Comparison of ENCODE assay signal across 4 fruit fly cellular contexts in genomic region chrX:8861267-8861666, dm6.
TF ChIP-seq lines count a peak whose summit lies in the region.

No protein-coding gene starts in this region.

- no peak for TF ChIP-seq CTCF in whole organism, embryonic (GFP tag; optimal IDR thresholded peaks at IDR 0.05; lab: Kevin White, UChicago)

TF ChIP-seq in whole organism, embryonic, 481 proteins besides CTCF, POLR2A, EP300 and RAD21 (continues in another document):
- TF ChIP-seq fu2 (GFP tag; optimal IDR thresholded peaks at IDR 0.05; lab: Kevin White, UChicago) (no peak), slp2 (GFP tag; optimal IDR thresholded peaks at IDR 0.05; lab: Kevin White, UChicago) (no peak), CG7745 (tag; optimal IDR thresholded peaks at IDR 0.05; lab: Kevin White, UChicago) (no peak), Lhr (GFP tag; optimal IDR thresholded peaks at IDR 0.05; lab: Kevin White, UChicago) (no peak), CG14667 (GFP tag; IDR thresholded peaks at IDR 0.05; lab: Robert Waterston, UW) (no peak), CG8478 (optimal IDR thresholded peaks at IDR 0.05; lab: Kevin White, UChicago) (no peak), eyg (GFP tag; optimal IDR thresholded peaks at IDR 0.05; lab: Kevin White, UChicago) (no peak), chm (GFP tag; IDR thresholded peaks at IDR 0.05; lab: Robert Waterston, UW) (no peak), Sox100B (GFP tag; optimal IDR thresholded peaks at IDR 0.05; lab: Kevin White, UChicago) (peak; percentile 37), CG16863 (GFP tag; optimal IDR thresholded peaks at IDR 0.05; lab: Kevin White, UChicago) (no peak), CG31441 (GFP tag; IDR thresholded peaks at IDR 0.05; lab: Robert Waterston, UW) (peak; percentile 67; the same call in 1 of the 2 replicates), CG7928 (GFP tag; optimal IDR thresholded peaks at IDR 0.05; lab: Kevin White, UChicago) (no peak), dysf (GFP tag; IDR thresholded peaks at IDR 0.05; lab: Robert Waterston, UW) (peak; percentile 35; the same call in 1 of the 3 replicates), BtbVII (GFP tag; optimal IDR thresholded peaks at IDR 0.05; lab: Kevin White, UChicago) (no peak), sens (GFP tag; lab: Kevin White, UChicago) (peak; percentile 78), CG14965 (GFP tag; optimal IDR thresholded peaks at IDR 0.05; lab: Kevin White, UChicago; ENCODE audit: borderline replicate concordance) (no peak), CG33557 (GFP tag; optimal IDR thresholded peaks at IDR 0.05; lab: Kevin White, UChicago) (no peak), cg (GFP tag; optimal IDR thresholded peaks at IDR 0.05; lab: Kevin White, UChicago) (no peak), Dad (GFP tag; optimal IDR thresholded peaks at IDR 0.05; lab: Kevin White, UChicago) (no peak), Oaz (GFP tag; IDR thresholded peaks at IDR 0.05; lab: Robert Waterston, UW) (no peak), ara (GFP tag; IDR thresholded peaks at IDR 0.05; lab: Robert Waterston, UW) (peak; percentile 53; the same call in 1 of the 2 replicates), Six4 (GFP tag; optimal IDR thresholded peaks at IDR 0.05; lab: Kevin White, UChicago) (peak; percentile 32), CG13624 (GFP tag; optimal IDR thresholded peaks at IDR 0.05; lab: Kevin White, UChicago) (no peak)

TF ChIP-seq in whole organism, prepupa, 60 proteins besides CTCF, POLR2A, EP300 and RAD21 (continues in another document):
- TF ChIP-seq CG11294 (GFP tag; IDR thresholded peaks at IDR 0.05; lab: Robert Waterston, UW): peak; percentile 63
- peak; percentile 61 for TF ChIP-seq Ets96B (tag; optimal IDR thresholded peaks at IDR 0.05; lab: Kevin White, UChicago)
- TF ChIP-seq salr (GFP tag; optimal IDR thresholded peaks at IDR 0.05; lab: Kevin White, UChicago): peak; percentile 54 to 82
- peak; percentile 94 for TF ChIP-seq CG6792 (GFP tag; optimal IDR thresholded peaks at IDR 0.05; lab: Kevin White, UChicago)
- peak; percentile 88 for TF ChIP-seq dac (GFP tag; optimal IDR thresholded peaks at IDR 0.05; lab: Kevin White, UChicago)
- TF ChIP-seq CG9139 (GFP tag; optimal IDR thresholded peaks at IDR 0.05; lab: Kevin White, UChicago): peak; percentile 66
- TF ChIP-seq fd59A (GFP tag; optimal IDR thresholded peaks at IDR 0.05; lab: Kevin White, UChicago): peak; percentile 60
- peak; percentile 89 for TF ChIP-seq CG31627 (GFP tag; optimal IDR thresholded peaks at IDR 0.05; lab: Kevin White, UChicago)
- TF ChIP-seq Sox102F (GFP tag; optimal IDR thresholded peaks at IDR 0.05; lab: Kevin White, UChicago): peak; percentile 87
- peak; percentile 78 for TF ChIP-seq CG6808 (GFP tag; optimal IDR thresholded peaks at IDR 0.05; lab: Kevin White, UChicago)
- TF ChIP-seq Met (GFP tag; optimal IDR thresholded peaks at IDR 0.05; lab: Kevin White, UChicago): peak; percentile 92
- TF ChIP-seq Gug (GFP tag; IDR thresholded peaks at IDR 0.05; lab: Robert Waterston, UW): peak; percentile 85
- TF ChIP-seq CG15336 (GFP tag; IDR thresholded peaks at IDR 0.05; lab: Robert Waterston, UW): peak; percentile 93
- TF ChIP-seq CG7368 (GFP tag; optimal IDR thresholded peaks at IDR 0.05; lab: Kevin White, UChicago): peak; percentile 86
- TF ChIP-seq topi (GFP tag; optimal IDR thresholded peaks at IDR 0.05; lab: Kevin White, UChicago): peak; percentile 91
- peak; percentile 71 for TF ChIP-seq CG16779 (tag; optimal IDR thresholded peaks at IDR 0.05; lab: Kevin White, UChicago)
- TF ChIP-seq CG10631 (GFP tag; optimal IDR thresholded peaks at IDR 0.05; lab: Kevin White, UChicago): peak; percentile 85
- TF ChIP-seq CG11762 (GFP tag; optimal IDR thresholded peaks at IDR 0.05; lab: Kevin White, UChicago; ENCODE audit: insufficient read depth): peak; percentile 89
- peak; percentile 69 for TF ChIP-seq Eip93F (GFP tag; optimal IDR thresholded peaks at IDR 0.05; lab: Kevin White, UChicago)
- TF ChIP-seq achi (GFP tag; optimal IDR thresholded peaks at IDR 0.05; lab: Kevin White, UChicago): peak; percentile 90
- TF ChIP-seq fkh (GFP tag; optimal IDR thresholded peaks at IDR 0.05; lab: Kevin White, UChicago): no peak
- TF ChIP-seq CG3919 (GFP tag; optimal IDR thresholded peaks at IDR 0.05; lab: Kevin White, UChicago): peak; percentile 93
- peak; percentile 83 for TF ChIP-seq CG8319 (GFP tag; optimal IDR thresholded peaks at IDR 0.05; lab: Kevin White, UChicago)

TF ChIP-seq in whole organism, pupa, 21 proteins besides CTCF, POLR2A, EP300 and RAD21:
- peak; percentile 79 for TF ChIP-seq CG8159 (tag; optimal IDR thresholded peaks at IDR 0.05; lab: Kevin White, UChicago)
- peak; percentile 85 for TF ChIP-seq Snoo (tag; optimal IDR thresholded peaks at IDR 0.05; lab: Kevin White, UChicago)
- TF ChIP-seq Ets98B (GFP tag; IDR thresholded peaks at IDR 0.05; lab: Robert Waterston, UW): peak; percentile 93
- TF ChIP-seq CG9948 (tag; optimal IDR thresholded peaks at IDR 0.05; lab: Kevin White, UChicago): peak; percentile 68
- TF ChIP-seq CG32121 (GFP tag; IDR thresholded peaks at IDR 0.05; lab: Robert Waterston, UW): peak; percentile 87
- peak; percentile 28 for TF ChIP-seq EcR (GFP tag; optimal IDR thresholded peaks at IDR 0.05; lab: Kevin White, UChicago)
- TF ChIP-seq CG8301 (tag; optimal IDR thresholded peaks at IDR 0.05; lab: Kevin White, UChicago): peak; percentile 90
- TF ChIP-seq CG12605 (GFP tag; IDR thresholded peaks at IDR 0.05; lab: Robert Waterston, UW): peak; percentile 87
- TF ChIP-seq D1 (tag; optimal IDR thresholded peaks at IDR 0.05; lab: Kevin White, UChicago): no peak
- TF ChIP-seq rn (GFP tag; IDR thresholded peaks at IDR 0.05; lab: Robert Waterston, UW): peak; percentile 76
- peak; percentile 28 for TF ChIP-seq gl (tag; optimal IDR thresholded peaks at IDR 0.05; lab: Kevin White, UChicago)
- TF ChIP-seq CG13204 (GFP tag; optimal IDR thresholded peaks at IDR 0.05; lab: Kevin White, UChicago): peak; percentile 31
- peak; percentile 71 for TF ChIP-seq CG34367 (tag; optimal IDR thresholded peaks at IDR 0.05; lab: Kevin White, UChicago)
- TF ChIP-seq CG14655 (GFP tag; optimal IDR thresholded peaks at IDR 0.05; lab: Kevin White, UChicago): peak; percentile 91
- TF ChIP-seq CG15710 (tag; optimal IDR thresholded peaks at IDR 0.05; lab: Kevin White, UChicago): peak; percentile 78
- TF ChIP-seq Pif1B (GFP tag; optimal IDR thresholded peaks at IDR 0.05; lab: Kevin White, UChicago): peak; percentile 87
- peak; percentile 57; the same call in 1 of the 2 replicates for TF ChIP-seq CG10348 (GFP tag; IDR thresholded peaks at IDR 0.05; lab: Robert Waterston, UW)
- peak; percentile 88 for TF ChIP-seq fd96Ca (GFP tag; IDR thresholded peaks at IDR 0.05; lab: Robert Waterston, UW)
- peak; percentile 73 for TF ChIP-seq CG17806 (tag; optimal IDR thresholded peaks at IDR 0.05; lab: Kevin White, UChicago)
- peak; percentile 89 for TF ChIP-seq Pif1A (GFP tag; optimal IDR thresholded peaks at IDR 0.05; lab: Kevin White, UChicago)
- peak; percentile 93 for TF ChIP-seq CG4496 (GFP tag; IDR thresholded peaks at IDR 0.05; lab: Robert Waterston, UW)

TF ChIP-seq in whole organism, wandering third instar larva, 38 proteins besides CTCF, POLR2A, EP300 and RAD21 (continues in another document):
- TF ChIP-seq Abd-B (GFP tag; optimal IDR thresholded peaks at IDR 0.05; lab: Kevin White, UChicago) (no peak), woc (GFP tag; optimal IDR thresholded peaks at IDR 0.05; lab: Kevin White, UChicago) (peak; percentile 64), N (GFP tag; optimal IDR thresholded peaks at IDR 0.05; lab: Kevin White, UChicago) (no peak), GATAd (GFP tag; optimal IDR thresholded peaks at IDR 0.05; lab: Kevin White, UChicago) (peak; percentile 25), sv (GFP tag; optimal IDR thresholded peaks at IDR 0.05; lab: Kevin White, UChicago) (no peak), HLH106 (tag; optimal IDR thresholded peaks at IDR 0.05; lab: Kevin White, UChicago) (peak; percentile 81), Rel (GFP tag; optimal IDR thresholded peaks at IDR 0.05; lab: Kevin White, UChicago) (no peak), Rel (tag; optimal IDR thresholded peaks at IDR 0.05; lab: Kevin White, UChicago) (peak; percentile 43), Vsx2 (GFP tag; optimal IDR thresholded peaks at IDR 0.05; lab: Kevin White, UChicago; ENCODE audit: partially characterized antibody) (no peak), ey (GFP tag; optimal IDR thresholded peaks at IDR 0.05; lab: Kevin White, UChicago) (peak; percentile 89), usp (GFP tag; optimal IDR thresholded peaks at IDR 0.05; lab: Kevin White, UChicago) (no peak), psq (GFP tag; optimal IDR thresholded peaks at IDR 0.05; lab: Kevin White, UChicago) (peak; percentile 73), dsf (GFP tag; optimal IDR thresholded peaks at IDR 0.05; lab: Kevin White, UChicago; ENCODE audit: borderline replicate concordance) (peak; percentile 6), CrebA (GFP tag; optimal IDR thresholded peaks at IDR 0.05; lab: Kevin White, UChicago; ENCODE audit: borderline replicate concordance) (no peak), Hr78 (GFP tag; optimal IDR thresholded peaks at IDR 0.05; lab: Kevin White, UChicago) (no peak), dl (GFP tag; optimal IDR thresholded peaks at IDR 0.05; lab: Kevin White, UChicago; ENCODE audit: insufficient read depth in 1 of 2, partially characterized antibody in 2 of 2) (no peak), OdsH (GFP tag; optimal IDR thresholded peaks at IDR 0.05; lab: Kevin White, UChicago) (peak; percentile 82), Hr83 (GFP tag; optimal IDR thresholded peaks at IDR 0.05; lab: Kevin White, UChicago; ENCODE audit: poor library complexity, severe bottlenecking) (no peak), Myc (optimal IDR thresholded peaks at IDR 0.05; lab: Kevin White, UChicago) (no peak), CG32264 (GFP tag; optimal IDR thresholded peaks at IDR 0.05; lab: Kevin White, UChicago) (peak; percentile 70), Mio (GFP tag; optimal IDR thresholded peaks at IDR 0.05; lab: Kevin White, UChicago) (no peak), br (GFP tag; optimal IDR thresholded peaks at IDR 0.05; lab: Kevin White, UChicago) (peak; percentile 89), Hnf4 (GFP tag; optimal IDR thresholded peaks at IDR 0.05; lab: Kevin White, UChicago) (peak; percentile 86), Jra (GFP tag; optimal IDR thresholded peaks at IDR 0.05; lab: Kevin White, UChicago) (peak; percentile 58), pan (optimal IDR thresholded peaks at IDR 0.05; lab: Kevin White, UChicago) (no peak), CG9705 (GFP tag; optimal IDR thresholded peaks at IDR 0.05; lab: Kevin White, UChicago) (peak; percentile 69), foxo (GFP tag; optimal IDR thresholded peaks at IDR 0.05; lab: Kevin White, UChicago) (peak in 1 of 2 experiments; percentile 90), tai (GFP tag; optimal IDR thresholded peaks at IDR 0.05; lab: Kevin White, UChicago) (peak; percentile 70), Sp1 (GFP tag; optimal IDR thresholded peaks at IDR 0.05; lab: Kevin White, UChicago) (peak; percentile 86), jim (GFP tag; optimal IDR thresholded peaks at IDR 0.05; lab: Kevin White, UChicago) (no peak), fru (GFP tag; optimal IDR thresholded peaks at IDR 0.05; lab: Kevin White, UChicago) (peak; percentile 85), dmrt93B (GFP tag; optimal IDR thresholded peaks at IDR 0.05; lab: Kevin White, UChicago) (peak; percentile 70)

Comparison
In these comparisons a context has a peak if more than half of its experiments do, and no peak if none do; other contexts are left out.
1. Of the 7 proteins assayed by ChIP-seq in both whole organism, embryonic and whole organism, prepupa: peak only in whole organism, embryonic: none; only in whole organism, prepupa: CG16779, CG6854, Hr39 and Lpt; in both: Blimp-1, Gug and Sox102F; in neither: 0.